Worm (Caenorhabditis elegans) whole organism, L2 larva: ENCODE measurements around the gene F57G4.10.
"Not testable (repeated sequence)": the region's sequence is repeated elsewhere in the genome, so short reads cannot be mapped to it uniquely, and the experiment has no call there.

ENCODE experiments used
- F13H6.1 ChIP-seq: sonication (generic microtip); optimal IDR thresholded peaks from 2 replicates; lab custom pipeline; 2016; ENCODE audit warnings: missing genetic modification characterization, missing compliant biosample characterization
- R02D3.7 ChIP-seq: fragments of 150-350 bp; optimal IDR thresholded peaks from 2 replicates; lab custom pipeline; 2014; ENCODE audit warnings: missing biosample characterization, missing genetic modification characterization
- Y55F3AM.14 ChIP-seq: fragments of 200-800 bp; sonication (Bioruptor generic); optimal IDR thresholded peaks from 2 replicates; lab custom pipeline; 2018; ENCODE audit warnings: mild to moderate bottlenecking, missing genetic modification characterization, missing compliant biosample characterization
- ZK546.5 ChIP-seq: sonication (generic microtip); optimal IDR thresholded peaks from 2 replicates; lab custom pipeline; 2017; ENCODE audit warnings: missing biosample characterization, missing genetic modification characterization
- alr-1 ChIP-seq: fragments of 150-350 bp; optimal IDR thresholded peaks from 2 replicates; lab custom pipeline; 2014; ENCODE audit warnings: missing biosample characterization, missing genetic modification characterization
- aly-2 ChIP-seq: fragments of 150-350 bp; optimal IDR thresholded peaks from 2 replicates; lab custom pipeline; 2014; ENCODE audit warnings: missing biosample characterization, missing genetic modification characterization
- blmp-1 ChIP-seq: sonication (generic microtip); optimal IDR thresholded peaks from 2 replicates; lab custom pipeline; 2017; ENCODE audit warnings: missing genetic modification characterization, mild to moderate bottlenecking, missing compliant biosample characterization, antibody characterized with exemption, moderate library complexity; ENCODE audit not compliant: insufficient read depth
- ceh-16 ChIP-seq: fragments of 150-350 bp; optimal IDR thresholded peaks from 2 replicates; lab custom pipeline; 2014; ENCODE audit warnings: missing biosample characterization, missing genetic modification characterization
- crh-2 ChIP-seq: sonication (generic microtip); optimal IDR thresholded peaks from 2 replicates; lab custom pipeline; 2017; ENCODE audit warnings: missing biosample characterization, missing genetic modification characterization
- dmd-4 ChIP-seq: sonication (generic microtip); optimal IDR thresholded peaks from 2 replicates; lab custom pipeline; 2017; ENCODE audit warnings: missing biosample characterization, missing genetic modification characterization
- egl-27 ChIP-seq: sonication (generic microtip); optimal IDR thresholded peaks from 3 replicates; lab custom pipeline; 2017; ENCODE audit warnings: missing biosample characterization, missing genetic modification reagents, missing genetic modification characterization
- elt-1 ChIP-seq: fragments of 150-350 bp; optimal IDR thresholded peaks from 2 replicates; lab custom pipeline; 2014; ENCODE audit warnings: missing biosample characterization, missing genetic modification characterization
- elt-3 ChIP-seq: sonication (generic microtip); optimal IDR thresholded peaks from 2 replicates; lab custom pipeline; 2017; ENCODE audit warnings: missing biosample characterization, missing genetic modification characterization
- lin-13 ChIP-seq: fragments of 150-350 bp; optimal IDR thresholded peaks from 2 replicates; lab custom pipeline; 2014; ENCODE audit warnings: missing biosample characterization, missing genetic modification reagents, missing genetic modification characterization
- lin-39 ChIP-seq: fragments of 150-350 bp; optimal IDR thresholded peaks from 2 replicates; lab custom pipeline; 2014; ENCODE audit warnings: missing biosample characterization, missing genetic modification reagents, missing genetic modification characterization
- lsy-2 ChIP-seq, 2 experiments: fragments of 150-350 bp in 1 of 2; sonication (generic microtip) in 1 of 2; optimal IDR thresholded peaks; 2 replicates each; lab custom pipeline; 2014 to 2017; ENCODE audit warnings: missing biosample characterization in 2 of 2, missing genetic modification characterization in 2 of 2
- mbf-1 ChIP-seq: sonication (generic microtip); optimal IDR thresholded peaks from 2 replicates; lab custom pipeline; 2017; ENCODE audit warnings: missing biosample characterization, missing genetic modification characterization
- mdl-1 ChIP-seq, 2 experiments: fragments of 150-350 bp in 1 of 2; sonication (generic microtip) in 1 of 2; optimal IDR thresholded peaks; 2 replicates each; lab custom pipeline; 2017; ENCODE audit warnings: missing biosample characterization in 2 of 2, missing genetic modification characterization in 2 of 2
- nhr-10 ChIP-seq: sonication (generic microtip); optimal IDR thresholded peaks from 2 replicates; lab custom pipeline; 2017; ENCODE audit warnings: missing biosample characterization, missing genetic modification characterization
- nhr-11 ChIP-seq: fragments of 150-350 bp; optimal IDR thresholded peaks from 2 replicates; lab custom pipeline; 2014; ENCODE audit warnings: missing biosample characterization, missing genetic modification characterization
- nhr-12 ChIP-seq: fragments of 150-350 bp; optimal IDR thresholded peaks from 2 replicates; lab custom pipeline; 2014; ENCODE audit warnings: missing biosample characterization, missing genetic modification characterization
- nhr-129 ChIP-seq: fragments of 150-350 bp; optimal IDR thresholded peaks from 2 replicates; lab custom pipeline; 2014; ENCODE audit warnings: missing biosample characterization, missing genetic modification characterization
- nhr-21 ChIP-seq: fragments of 150-350 bp; optimal IDR thresholded peaks from 2 replicates; lab custom pipeline; 2014; ENCODE audit warnings: missing biosample characterization, missing genetic modification characterization
- nhr-23 ChIP-seq: fragments of 150-350 bp; optimal IDR thresholded peaks from 2 replicates; lab custom pipeline; 2014; ENCODE audit warnings: missing biosample characterization, missing genetic modification reagents, missing genetic modification characterization
- nhr-237 ChIP-seq: fragments of 150-350 bp; optimal IDR thresholded peaks from 2 replicates; lab custom pipeline; 2014; ENCODE audit warnings: missing biosample characterization, missing genetic modification characterization
- nhr-6 ChIP-seq: fragments of 150-350 bp; optimal IDR thresholded peaks from 2 replicates; lab custom pipeline; 2014; ENCODE audit warnings: missing biosample characterization, missing genetic modification characterization
- nhr-77 ChIP-seq: fragments of 150-350 bp; optimal IDR thresholded peaks from 2 replicates; lab custom pipeline; 2014; ENCODE audit warnings: missing biosample characterization, missing genetic modification characterization
- sem-4 ChIP-seq: fragments of 150-350 bp; optimal IDR thresholded peaks from 2 replicates; lab custom pipeline; 2014; ENCODE audit warnings: missing biosample characterization, missing genetic modification reagents, missing genetic modification characterization
- skn-1 ChIP-seq: sonication (generic microtip); optimal IDR thresholded peaks from 2 replicates; lab custom pipeline; 2017; ENCODE audit warnings: missing biosample characterization, missing genetic modification characterization
- sma-3 ChIP-seq: sonication (generic microtip); optimal IDR thresholded peaks from 2 replicates; lab custom pipeline; 2016; ENCODE audit warnings: missing genetic modification reagents, missing genetic modification characterization, missing compliant biosample characterization
- sma-9 ChIP-seq, 2 experiments: fragments of 150-350 bp in 1 of 2; sonication (generic microtip) in 1 of 2; optimal IDR thresholded peaks; 2 replicates each; lab custom pipeline; 2014 to 2016; ENCODE audit warnings: missing genetic modification characterization in 2 of 2, mild to moderate bottlenecking in 1 of 2, missing biosample characterization in 1 of 2, missing compliant biosample characterization in 1 of 2, missing genetic modification reagents in 1 of 2, moderate library complexity in 1 of 2
- ztf-1 ChIP-seq: fragments of 200-800 bp; sonication (Bioruptor generic); conservative IDR thresholded peaks from 2 replicates; pipeline ENCODE4 v1.3.6; 2022; ENCODE audit warnings: missing genetic modification characterization, missing compliant biosample characterization
- ztf-11 ChIP-seq: sonication (generic microtip); optimal IDR thresholded peaks from 2 replicates; lab custom pipeline; 2017; ENCODE audit warnings: missing biosample characterization, missing genetic modification characterization
- ztf-4 ChIP-seq: fragments of 150-350 bp; optimal IDR thresholded peaks from 2 replicates; lab custom pipeline; 2014; ENCODE audit warnings: missing biosample characterization, missing genetic modification characterization

Gene F57G4.10

DNA sequence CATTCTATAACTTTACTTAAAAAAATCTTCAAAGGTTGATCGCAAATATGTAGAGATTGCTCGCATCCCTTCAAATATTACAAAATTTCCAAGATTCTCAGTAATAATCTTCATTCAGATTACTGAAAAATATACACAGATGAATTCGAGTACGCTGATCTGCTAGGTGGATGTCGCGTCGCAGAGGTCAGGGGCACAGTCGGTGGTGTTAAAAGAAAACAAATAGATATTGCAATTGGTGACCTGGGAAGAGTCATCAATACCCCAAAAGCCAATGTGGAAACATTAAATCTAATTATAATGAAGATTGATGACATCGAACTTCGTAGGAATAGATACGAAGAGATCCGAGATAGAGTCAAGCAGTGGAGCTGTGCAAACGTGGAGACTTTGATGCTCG lies at the start of gene F57G4.10:
F57G4.10 (plus strand) TSS at position 301 of the 400 bp plus-strand sequence.
- no peak for TF ChIP-seq nhr-10 (tag; lab: Kevin White, UChicago)
- no peak for TF ChIP-seq egl-27 (tag; lab: Kevin White, UChicago)
- TF ChIP-seq nhr-11, result no peak
- no peak for TF ChIP-seq lsy-2 (tag; optimal IDR thresholded peaks at IDR 0.05; lab: Kevin White, UChicago)
- TF ChIP-seq nhr-21 (tag; lab: Kevin White, UChicago), result no peak
- no peak for TF ChIP-seq nhr-129
- TF ChIP-seq F13H6.1 (tag; lab: Kevin White, UChicago), result no peak
- no peak for TF ChIP-seq nhr-6
- TF ChIP-seq elt-1 (tag; lab: Kevin White, UChicago), result no peak
- no peak for TF ChIP-seq ztf-4 (tag; lab: Kevin White, UChicago)
- TF ChIP-seq sma-3 (GFP tag; lab: Kevin White, UChicago), result no peak

DNA sequence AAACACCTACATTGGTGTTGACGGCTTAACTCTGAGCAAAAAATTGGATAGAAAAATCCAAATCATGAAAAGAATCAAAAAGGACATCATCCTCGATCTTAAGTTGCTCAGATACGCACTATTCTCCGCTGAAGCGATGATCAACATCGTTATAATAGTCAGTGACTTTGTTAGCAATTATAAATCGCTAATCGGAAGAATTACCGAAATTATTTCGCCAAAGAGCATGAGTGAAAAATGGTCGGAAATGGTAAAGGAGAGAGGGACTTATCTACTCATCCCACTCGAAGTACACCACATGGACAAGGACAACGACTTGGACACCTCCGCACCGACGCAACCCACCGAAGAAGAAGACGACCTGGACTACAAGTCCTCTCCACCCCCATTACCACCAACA lies 48.6 kb upstream of the F57G4.10 start:
- no peak for TF ChIP-seq ceh-16 (tag; lab: Kevin White, UChicago)
- TF ChIP-seq blmp-1 (tag; lab: Kevin White, UChicago), result no peak
- no peak for TF ChIP-seq aly-2 (tag; lab: Kevin White, UChicago)
- no peak for TF ChIP-seq ztf-11 (tag; lab: Kevin White, UChicago)
- TF ChIP-seq Y55F3AM.14 (GFP tag; lab: Kevin White, UChicago), result no peak
- TF ChIP-seq mdl-1 (tag; optimal IDR thresholded peaks at IDR 0.05; lab: Kevin White, UChicago), result no peak
- no peak for TF ChIP-seq nhr-21 (tag; lab: Kevin White, UChicago)
- TF ChIP-seq ZK546.5, result no peak
- no peak for TF ChIP-seq R02D3.7 (tag; lab: Kevin White, UChicago)
- no peak for TF ChIP-seq elt-1 (tag; lab: Kevin White, UChicago)
- TF ChIP-seq nhr-23 (tag; lab: Kevin White, UChicago), result no peak
- TF ChIP-seq sma-9 (GFP tag; optimal IDR thresholded peaks at IDR 0.05; lab: Kevin White, UChicago), result no peak
- TF ChIP-seq sma-9 (tag; optimal IDR thresholded peaks at IDR 0.05; lab: Kevin White, UChicago), result no peak
- no peak for TF ChIP-seq crh-2 (tag; lab: Kevin White, UChicago)
- TF ChIP-seq ztf-1 (GFP tag; lab: Robert Waterston, UW), result no peak
- TF ChIP-seq sma-3 (GFP tag; lab: Kevin White, UChicago), result no peak
- TF ChIP-seq sem-4 (tag; lab: Kevin White, UChicago), result no peak
- no peak for TF ChIP-seq lin-39

DNA sequence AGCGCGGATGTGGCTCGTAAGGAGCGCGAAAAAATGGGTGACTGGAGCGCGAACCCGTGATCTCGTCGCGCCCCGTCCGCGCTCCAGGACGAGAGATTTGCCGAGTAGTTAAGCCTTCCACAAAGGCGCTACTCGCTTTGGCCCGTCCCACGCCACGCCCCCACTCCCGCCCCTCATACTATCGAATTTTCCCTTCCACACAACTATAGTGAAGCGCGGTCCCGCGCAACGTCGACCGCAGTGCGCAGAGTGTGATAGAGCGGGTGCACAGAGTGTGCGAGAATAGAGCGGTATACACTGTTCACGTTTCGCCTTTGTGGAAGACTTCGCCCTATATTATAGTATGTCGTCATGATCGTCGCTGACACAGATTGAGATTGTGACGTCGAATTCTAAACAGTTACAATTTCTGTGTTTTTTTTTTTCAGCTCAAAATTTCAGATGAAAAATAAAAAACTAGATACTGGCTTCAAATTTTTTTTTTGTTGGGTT lies 44.3 kb upstream of the F57G4.10 start, which contains the start of gene fbxa-133:
fbxa-133 (plus strand) TSS at position 442 of the 492 bp plus-strand sequence.
- TF ChIP-seq lin-13; skn-1; ztf-11 (tag; lab: Kevin White, UChicago): not testable (repeated sequence)
- TF ChIP-seq, all 48 proteins: peak for 0; not testable (repeated sequence) for 48

DNA sequence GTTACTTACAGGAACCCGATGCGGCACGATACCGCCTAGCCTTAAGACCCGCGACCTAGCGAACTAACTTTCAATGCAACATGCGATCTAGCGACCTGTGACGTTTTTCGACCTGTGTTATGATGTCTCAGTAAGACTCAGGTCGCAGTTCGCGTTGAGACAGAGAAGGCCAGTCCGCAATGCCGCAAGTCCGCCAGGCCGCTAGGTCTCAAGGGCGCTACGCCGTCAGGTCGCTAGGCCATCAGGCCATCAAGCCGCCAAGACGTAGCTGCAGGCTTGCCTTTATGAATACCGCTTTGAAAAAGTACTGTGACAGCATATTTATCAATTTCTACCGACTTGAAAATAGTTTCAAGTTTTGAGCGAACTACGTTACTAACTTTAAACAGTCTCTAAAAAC lies 33.0 kb upstream of the F57G4.10 start:
- TF ChIP-seq nhr-237 (tag; lab: Kevin White, UChicago) (no peak), R02D3.7 (tag; lab: Kevin White, UChicago) (no peak), F13H6.1 (tag; lab: Kevin White, UChicago) (no peak), ztf-1 (GFP tag; lab: Robert Waterston, UW) (no peak), dmd-4 (tag; lab: Kevin White, UChicago) (no peak), ztf-4 (tag; lab: Kevin White, UChicago) (no peak), nhr-12 (tag; lab: Kevin White, UChicago) (no peak), nhr-77 (tag; lab: Kevin White, UChicago) (no peak), alr-1 (tag; lab: Kevin White, UChicago) (no peak), sem-4 (tag; lab: Kevin White, UChicago) (no peak), lsy-2 (tag; optimal IDR thresholded peaks at IDR 0.05; lab: Kevin White, UChicago) (no peak), nhr-21 (tag; lab: Kevin White, UChicago) (no peak), nhr-10 (tag; lab: Kevin White, UChicago) (no peak), mbf-1 (tag; lab: Kevin White, UChicago) (no peak), elt-3 (tag; lab: Kevin White, UChicago) (no peak)
